Fruit fly (Drosophila melanogaster): Measurements from ENCODE around the gene Gr93b.

- TF ChIP-seq CG8478 (optimal IDR thresholded peaks at IDR 0.05) (no peak), CTCF (optimal IDR thresholded peaks at IDR 0.05) (no peak)
Measured at dm6 chr3R:21808622-21809347, 34.8 kb downstream of the Gr93b start.
